Fruit fly (Drosophila melanogaster) whole organism, embryonic: ENCODE measurements around the gene sing.

ENCODE experiments used
- B-H2 ChIP-seq: fragments of 200-800 bp; sonication (Bioruptor generic); optimal IDR thresholded peaks from 2 replicates; lab custom pipeline; 2018; ENCODE audit warnings: missing biosample characterization, mild to moderate bottlenecking, missing genetic modification characterization
- Dref ChIP-seq: fragments of 200-800 bp; sonication (Bioruptor generic); IDR thresholded peaks from 2 replicates; pipeline ENCODE4 v1.3.6; 2022; ENCODE audit warnings: missing biosample characterization, missing genetic modification characterization
- Sry-δ ChIP-seq: fragments of 200-800 bp; sonication (Bioruptor generic); optimal IDR thresholded peaks from 2 replicates; lab custom pipeline; 2016; ENCODE audit warnings: missing biosample characterization, missing genetic modification characterization
- Stat92E ChIP-seq, 3 experiments: fragments of >200 bp in 2 of 3; fragments of 200-800 bp in 1 of 3; sonication (Bioruptor generic) in 1 of 3; optimal IDR thresholded peaks; 2 replicates each; lab custom pipeline; 2017 to 2019; ENCODE audit warnings: missing biosample characterization in 3 of 3, missing genetic modification characterization in 3 of 3, mild to moderate bottlenecking in 1 of 3, moderate library complexity in 1 of 3

DNA sequence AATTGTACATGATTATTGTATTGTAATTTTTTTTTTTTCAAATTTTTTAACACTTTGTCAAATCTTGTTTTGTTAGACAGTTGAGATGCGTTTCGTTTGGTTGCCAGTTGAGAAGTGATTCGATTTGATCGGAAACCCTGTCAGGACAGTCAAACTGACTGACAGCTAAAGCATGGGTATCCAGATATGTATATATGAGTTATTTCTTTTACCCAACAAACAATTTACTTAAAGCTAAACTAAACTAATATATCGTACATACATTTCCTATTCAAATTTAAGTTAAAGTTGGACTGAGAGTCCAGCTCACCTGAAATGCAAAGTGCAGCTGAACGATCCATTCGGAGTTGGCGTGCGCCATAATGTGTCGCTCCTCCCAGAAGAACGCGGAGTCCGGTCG is 47.0 kb upstream of the sing start, which contains the start of gene CG9777:
- TF ChIP-seq B-H2 (GFP tag; lab: Kevin White, UChicago) (no peak), Dref (GFP tag; lab: Robert Waterston, UW) (no peak), Sry-δ (GFP tag; lab: Kevin White, UChicago) (no peak), Stat92E (GFP tag; optimal IDR thresholded peaks at IDR 0.05; lab: Kevin White, UChicago) (no peak)
